Fruit fly (Drosophila melanogaster) whole organism: Measurements from ENCODE around the gene CG17841.

Experiments
- CG8478 ChIP-seq: fragments of >200 bp; optimal IDR thresholded peaks from 2 replicates; lab custom pipeline; 2018; ENCODE audit warnings: inconsistent platforms
- pan ChIP-seq: fragments of >200 bp; optimal IDR thresholded peaks from 2 replicates; lab custom pipeline; 2017
- usp ChIP-seq: fragments of >200 bp; optimal IDR thresholded peaks from 2 replicates; lab custom pipeline; 2017; ENCODE audit warnings: missing biosample characterization, missing genetic modification characterization, mixed read lengths

- TF ChIP-seq usp (GFP tag; lab: Kevin White, UChicago) (no peak), pan (lab: Kevin White, UChicago) (no peak), CG8478 (lab: Kevin White, UChicago) (no peak)
Observed at dm6 chrX:10375216-10375615, 7.4 kb downstream of the CG17841 start, which contains the start of the genes CG32686 and CG2898.
